Worm (Caenorhabditis elegans) whole organism, L1 larva: ENCODE data around the gene Y62H9A.9.

Source experiments
- F16B12.6 ChIP-seq: fragments of 150-350 bp; optimal IDR thresholded peaks from 2 replicates; lab custom pipeline; 2014; ENCODE audit warnings: missing biosample characterization, missing genetic modification characterization
- Y116A8C.19 ChIP-seq: sonication (generic microtip); optimal IDR thresholded peaks from 2 replicates; lab custom pipeline; 2016; ENCODE audit warnings: missing compliant biosample characterization, missing genetic modification characterization, borderline replicate concordance
- aha-1 ChIP-seq: fragments of 150-350 bp; optimal IDR thresholded peaks from 2 replicates; lab custom pipeline; 2014; ENCODE audit warnings: missing biosample characterization, missing genetic modification characterization
- ama-1 ChIP-seq: fragments of 150-350 bp; optimal IDR thresholded peaks from 2 replicates; lab custom pipeline; 2014
- ceh-63 ChIP-seq: fragments of 200-800 bp; sonication (Bioruptor generic); optimal IDR thresholded peaks from 2 replicates; lab custom pipeline; 2018; ENCODE audit warnings: mild to moderate bottlenecking, missing genetic modification characterization, missing compliant biosample characterization
- ceh-8 ChIP-seq: fragments of 200-800 bp; sonication (Bioruptor generic); optimal IDR thresholded peaks from 2 replicates; lab custom pipeline; 2018; ENCODE audit warnings: mild to moderate bottlenecking, missing genetic modification characterization, moderate library complexity, missing compliant biosample characterization
- ceh-82 ChIP-seq, 3 experiments: fragments of 150-350 bp in 1 of 3; sonication (generic microtip) in 2 of 3; optimal IDR thresholded peaks; 2 replicates each; lab custom pipeline; 2014 to 2017; ENCODE audit warnings: missing biosample characterization in 3 of 3, missing genetic modification characterization in 3 of 3
- dpl-1 ChIP-seq, 3 experiments: fragments of 150-350 bp in 2 of 3; sonication (generic microtip) in 1 of 3; optimal IDR thresholded peaks; 2 replicates each; lab custom pipeline; 2014 to 2017; ENCODE audit warnings: missing biosample characterization in 3 of 3, missing genetic modification characterization in 3 of 3, missing genetic modification reagents in 3 of 3
- dsc-1 ChIP-seq: sonication (generic microtip); optimal IDR thresholded peaks from 2 replicates; lab custom pipeline; 2016; ENCODE audit warnings: mild to moderate bottlenecking, missing genetic modification characterization, missing compliant biosample characterization
- egl-13 ChIP-seq: sonication (generic microtip); optimal IDR thresholded peaks from 2 replicates; lab custom pipeline; 2016; ENCODE audit warnings: missing genotype, missing genetic modification reagents, missing genetic modification characterization, missing compliant biosample characterization
- fkh-10 ChIP-seq: sonication (generic microtip); optimal IDR thresholded peaks from 2 replicates; lab custom pipeline; 2017; ENCODE audit warnings: missing biosample characterization, missing genetic modification reagents, missing genetic modification characterization
- fkh-4 ChIP-seq: sonication (generic microtip); optimal IDR thresholded peaks from 2 replicates; lab custom pipeline; 2016; ENCODE audit warnings: missing compliant biosample characterization, missing genetic modification characterization, borderline replicate concordance
- fkh-8 ChIP-seq: sonication (generic microtip); optimal IDR thresholded peaks from 2 replicates; lab custom pipeline; 2016; ENCODE audit warnings: mild to moderate bottlenecking, missing genetic modification characterization, missing compliant biosample characterization
- hlh-4 ChIP-seq: sonication (generic microtip); optimal IDR thresholded peaks from 2 replicates; lab custom pipeline; 2016; ENCODE audit warnings: mild to moderate bottlenecking, missing genetic modification characterization, missing compliant biosample characterization
- irx-1 ChIP-seq: sonication (generic microtip); optimal IDR thresholded peaks from 2 replicates; lab custom pipeline; 2016; ENCODE audit warnings: missing genetic modification characterization, missing compliant biosample characterization
- isw-1 ChIP-seq: fragments of 200-800 bp; sonication (Bioruptor generic); IDR thresholded peaks from 2 replicates; pipeline ENCODE4 v1.3.6; 2022; ENCODE audit warnings: missing genetic modification characterization, missing compliant biosample characterization
- jun-1 ChIP-seq: fragments of 150-350 bp; optimal IDR thresholded peaks from 2 replicates; lab custom pipeline; 2014; ENCODE audit warnings: missing biosample characterization, missing genetic modification reagents, missing genetic modification characterization
- lin-13 ChIP-seq: fragments of 150-350 bp; optimal IDR thresholded peaks from 2 replicates; lab custom pipeline; 2014; ENCODE audit warnings: missing biosample characterization, missing genetic modification reagents, missing genetic modification characterization
- lin-14 ChIP-seq: fragments of 200-800 bp; sonication (Bioruptor generic); optimal IDR thresholded peaks from 2 replicates; lab custom pipeline; 2018; ENCODE audit warnings: mild to moderate bottlenecking, missing genetic modification characterization, moderate library complexity, missing compliant biosample characterization
- lin-15B ChIP-seq: fragments of 150-350 bp; sonication (generic microtip); optimal IDR thresholded peaks from 3 replicates; lab custom pipeline; 2014; ENCODE audit warnings: missing biosample characterization, missing genetic modification characterization
- lin-35 ChIP-seq, 2 experiments: fragments of 150-350 bp; optimal IDR thresholded peaks; 2 replicates each; lab custom pipeline; 2014; ENCODE audit warnings: missing biosample characterization in 2 of 2, missing genetic modification characterization in 2 of 2, missing genetic modification reagents in 2 of 2
- lir-3 ChIP-seq: sonication (generic microtip); optimal IDR thresholded peaks from 2 replicates; lab custom pipeline; 2016; ENCODE audit warnings: mild to moderate bottlenecking, missing genetic modification characterization, moderate library complexity, missing compliant biosample characterization; ENCODE audit not compliant: poor library complexity
- mab-9 ChIP-seq: fragments of 200-800 bp; sonication (Bioruptor generic); IDR thresholded peaks from 2 replicates; pipeline ENCODE4 v1.3.6; 2022; ENCODE audit warnings: missing genetic modification reagents, missing genetic modification characterization, missing compliant biosample characterization
- mdl-1 ChIP-seq, 2 experiments: fragments of 150-350 bp; optimal IDR thresholded peaks; 2 replicates each; lab custom pipeline; 2014 to 2017; ENCODE audit warnings: missing biosample characterization in 2 of 2, missing genetic modification characterization in 2 of 2, inconsistent platforms in 1 of 2
- mep-1 ChIP-seq: fragments of 150-350 bp; optimal IDR thresholded peaks from 2 replicates; lab custom pipeline; 2014; ENCODE audit warnings: missing biosample characterization, missing genetic modification characterization
- nhr-11 ChIP-seq: fragments of 150-350 bp; optimal IDR thresholded peaks from 2 replicates; lab custom pipeline; 2014; ENCODE audit warnings: missing biosample characterization, missing genetic modification characterization
- nhr-12 ChIP-seq: sonication (generic microtip); optimal IDR thresholded peaks from 2 replicates; lab custom pipeline; 2017; ENCODE audit warnings: missing biosample characterization, missing genetic modification characterization
- nhr-19 ChIP-seq: fragments of 200-800 bp; sonication (Bioruptor generic); conservative IDR thresholded peaks from 2 replicates; pipeline ENCODE4 v1.3.6; 2022; ENCODE audit warnings: missing genetic modification characterization, missing compliant biosample characterization
- nhr-20 ChIP-seq: sonication (generic microtip); optimal IDR thresholded peaks from 2 replicates; lab custom pipeline; 2016; ENCODE audit warnings: mild to moderate bottlenecking, missing genetic modification characterization, missing compliant biosample characterization
- nhr-237 ChIP-seq: fragments of 150-350 bp; optimal IDR thresholded peaks from 2 replicates; lab custom pipeline; 2014; ENCODE audit warnings: missing biosample characterization, missing genetic modification characterization
- nhr-28 ChIP-seq: fragments of 150-350 bp; optimal IDR thresholded peaks from 2 replicates; lab custom pipeline; 2014; ENCODE audit warnings: missing biosample characterization, missing genetic modification characterization
- nhr-84 ChIP-seq: sonication (generic microtip); optimal IDR thresholded peaks from 2 replicates; lab custom pipeline; 2017; ENCODE audit warnings: missing biosample characterization, missing genetic modification characterization
- pax-3 ChIP-seq: fragments of 200-800 bp; sonication (Bioruptor generic); optimal IDR thresholded peaks from 2 replicates; lab custom pipeline; 2018; ENCODE audit warnings: mild to moderate bottlenecking, missing genetic modification characterization, moderate library complexity, missing compliant biosample characterization
- pqm-1 ChIP-seq: sonication (generic microtip); optimal IDR thresholded peaks from 3 replicates; lab custom pipeline; 2017; ENCODE audit warnings: missing biosample characterization, missing genetic modification characterization
- skn-1 ChIP-seq: fragments of 150-350 bp; optimal IDR thresholded peaks from 2 replicates; lab custom pipeline; 2014; ENCODE audit warnings: missing biosample characterization, missing genetic modification characterization
- sox-4 ChIP-seq: sonication (generic microtip); optimal IDR thresholded peaks from 2 replicates; lab custom pipeline; 2016; ENCODE audit warnings: missing genetic modification characterization, missing compliant biosample characterization
- sup-37 ChIP-seq: fragments of 200-800 bp; sonication (Bioruptor generic); optimal IDR thresholded peaks from 2 replicates; lab custom pipeline; 2018; ENCODE audit warnings: mild to moderate bottlenecking, missing genetic modification characterization, missing compliant biosample characterization
- tbx-2 ChIP-seq: sonication (generic microtip); optimal IDR thresholded peaks from 2 replicates; lab custom pipeline; 2016; ENCODE audit warnings: missing genetic modification characterization, missing compliant biosample characterization
- tlp-1 ChIP-seq: fragments of 150-350 bp; optimal IDR thresholded peaks from 2 replicates; lab custom pipeline; 2014; ENCODE audit warnings: missing biosample characterization, missing genetic modification characterization
- unc-130 ChIP-seq: fragments of 150-350 bp; optimal IDR thresholded peaks from 2 replicates; lab custom pipeline; 2017; ENCODE audit warnings: missing biosample characterization, missing genetic modification characterization, inconsistent platforms
- unc-30 ChIP-seq: sonication (generic microtip); optimal IDR thresholded peaks from 2 replicates; lab custom pipeline; 2017; ENCODE audit warnings: missing biosample characterization, missing genetic modification characterization
- unc-86 ChIP-seq: sonication (generic microtip); optimal IDR thresholded peaks from 2 replicates; lab custom pipeline; 2016; ENCODE audit warnings: missing genetic modification characterization, missing compliant biosample characterization
- vab-15 ChIP-seq: sonication (generic microtip); optimal IDR thresholded peaks from 2 replicates; lab custom pipeline; 2017; ENCODE audit warnings: missing genotype, mild to moderate bottlenecking, missing genetic modification characterization, missing compliant biosample characterization
- xbp-1 ChIP-seq: sonication (generic microtip); optimal IDR thresholded peaks from 2 replicates; lab custom pipeline; 2016; ENCODE audit warnings: missing genetic modification characterization, missing compliant biosample characterization
- zag-1 ChIP-seq: fragments of 150-350 bp; optimal IDR thresholded peaks from 2 replicates; lab custom pipeline; 2014; ENCODE audit warnings: missing biosample characterization, missing genetic modification characterization
- ztf-11 ChIP-seq, 2 experiments: sonication (generic microtip); optimal IDR thresholded peaks; 2 replicates each; lab custom pipeline; 2016 to 2017; ENCODE audit warnings: missing genetic modification characterization in 2 of 2, missing biosample characterization in 1 of 2, missing compliant biosample characterization in 1 of 2

Gene Y62H9A.9

DNA sequence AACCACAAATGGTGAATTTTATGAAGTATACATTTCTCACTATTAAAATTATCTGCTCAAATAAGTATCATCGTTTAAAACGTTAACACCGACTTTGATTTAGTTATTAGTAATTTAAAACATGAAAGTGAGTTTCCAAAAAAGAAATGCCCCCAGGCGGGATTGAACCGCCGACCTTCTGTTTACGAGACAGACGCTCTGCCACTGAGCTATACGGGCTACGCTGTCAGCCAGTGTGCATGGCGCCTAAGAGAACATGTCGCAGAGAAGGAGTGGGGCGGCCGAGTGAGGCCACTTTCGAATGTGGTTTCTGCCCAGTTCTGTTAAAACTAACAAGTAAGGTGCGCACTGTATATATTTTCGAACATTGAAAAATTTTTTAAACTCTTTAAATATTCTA is 37.0 kb upstream of the Y62H9A.9 start (continued):
- TF ChIP-seq skn-1 (tag; lab: Kevin White, UChicago), result peak; percentile 43
- peak; percentile 41 for TF ChIP-seq fkh-8 (tag; lab: Kevin White, UChicago)
- TF ChIP-seq nhr-12, result no peak
- TF ChIP-seq xbp-1 (tag; lab: Kevin White, UChicago), result peak; percentile 49
- peak; percentile 67 for TF ChIP-seq dsc-1
- TF ChIP-seq F16B12.6 (tag; lab: Kevin White, UChicago), result no peak
- no peak for TF ChIP-seq hlh-4
- TF ChIP-seq ceh-8, result no peak
- TF ChIP-seq jun-1, result peak; percentile 43
- TF ChIP-seq tbx-2 (tag; lab: Kevin White, UChicago), result peak; percentile 43
- no peak for TF ChIP-seq nhr-28 (tag; lab: Kevin White, UChicago)
- TF ChIP-seq mep-1 (tag; lab: Kevin White, UChicago), result peak; percentile 27
- no peak for TF ChIP-seq mab-9 (GFP tag; lab: Robert Waterston, UW)
- no peak for TF ChIP-seq dpl-1 (GFP tag; optimal IDR thresholded peaks at IDR 0.05; lab: Kevin White, UChicago)
- TF ChIP-seq unc-86, result peak; percentile 36
- no peak for TF ChIP-seq nhr-84 (tag; lab: Kevin White, UChicago)
- peak; percentile 43 for TF ChIP-seq fkh-10
- TF ChIP-seq vab-15 (tag; lab: Kevin White, UChicago), result no peak
- TF ChIP-seq nhr-237 (tag; lab: Kevin White, UChicago), result no peak
- TF ChIP-seq zag-1 (tag; lab: Kevin White, UChicago), result no peak
- peak; percentile 51 for TF ChIP-seq lin-14 (GFP tag; lab: Kevin White, UChicago)
- TF ChIP-seq irx-1 (tag; lab: Kevin White, UChicago), result no peak
- no peak for TF ChIP-seq pqm-1 (tag; lab: Kevin White, UChicago)
- TF ChIP-seq lin-13, result no peak
- TF ChIP-seq ceh-82 (tag; optimal IDR thresholded peaks at IDR 0.05; lab: Kevin White, UChicago), result peak; percentile 58 to 69 (median 63)
- no peak for TF ChIP-seq lin-15B (tag; lab: Kevin White, UChicago)
- no peak for TF ChIP-seq sox-4
- TF ChIP-seq nhr-11 (tag; lab: Kevin White, UChicago), result no peak
- TF ChIP-seq lir-3 (tag; lab: Kevin White, UChicago), result peak; percentile 33
- peak in 1 of 2 experiments; percentile 21 for TF ChIP-seq mdl-1 (tag; optimal IDR thresholded peaks at IDR 0.05; lab: Kevin White, UChicago)
- peak; percentile 6 for TF ChIP-seq egl-13
- no peak for TF ChIP-seq fkh-4 (tag; lab: Kevin White, UChicago)
- TF ChIP-seq sup-37 (GFP tag; lab: Kevin White, UChicago), result no peak
- no peak for TF ChIP-seq unc-30 (tag; lab: Kevin White, UChicago)
- no peak for TF ChIP-seq isw-1 (GFP tag; lab: Robert Waterston, UW)
- TF ChIP-seq ztf-11 (tag; optimal IDR thresholded peaks at IDR 0.05; lab: Kevin White, UChicago), result no peak
- TF ChIP-seq Y116A8C.19 (tag; lab: Kevin White, UChicago), result no peak
- TF ChIP-seq aha-1 (tag; lab: Kevin White, UChicago), result no peak
- TF ChIP-seq tlp-1 (tag; lab: Kevin White, UChicago), result no peak
- TF ChIP-seq ama-1 (lab: Kevin White, UChicago), result no peak
- peak; percentile 63 for TF ChIP-seq nhr-20
- peak; percentile 24 to 64 for TF ChIP-seq lin-35 (GFP tag; optimal IDR thresholded peaks at IDR 0.05; lab: Kevin White, UChicago)
- TF ChIP-seq ceh-63 (GFP tag; lab: Kevin White, UChicago), result no peak
- TF ChIP-seq nhr-19 (GFP tag; lab: Robert Waterston, UW), result peak; percentile 71
- no peak for TF ChIP-seq pax-3 (tag; lab: Kevin White, UChicago)
- peak; percentile 23 for TF ChIP-seq unc-130 (tag; lab: Kevin White, UChicago)
